Worm (Caenorhabditis elegans) whole organism, L4 larva: ENCODE results near the gene Y49E10.29.
A peak's percentile ranks its signal among the peaks of the same experiment; 100 is the strongest.

Source experiments
- ceh-20 ChIP-seq: fragments of 200-800 bp; sonication (Bioruptor generic); IDR thresholded peaks from 2 replicates; pipeline ENCODE4 v1.3.6; 2022; ENCODE audit warnings: missing genetic modification reagents, missing genetic modification characterization, missing compliant biosample characterization
- daf-19 ChIP-seq: fragments of 200-800 bp; sonication (Bioruptor generic); conservative IDR thresholded peaks from 2 replicates; pipeline ENCODE4 v1.3.6; 2022; ENCODE audit warnings: missing genetic modification characterization, missing compliant biosample characterization
- lsy-2 ChIP-seq, 2 experiments: fragments of 150-350 bp in 1 of 2; sonication (generic microtip) in 1 of 2; optimal IDR thresholded peaks; 2 replicates each; lab custom pipeline; 2014 to 2017; ENCODE audit warnings: missing biosample characterization in 2 of 2, missing genetic modification characterization in 2 of 2
- pqm-1 ChIP-seq: sonication (generic microtip); optimal IDR thresholded peaks from 2 replicates; lab custom pipeline; 2017; ENCODE audit warnings: missing biosample characterization, missing genetic modification characterization

ce11 chrIII:12424066-12424465, 44.9 kb upstream of the Y49E10.29 start:
- TF ChIP-seq lsy-2 (tag; optimal IDR thresholded peaks at IDR 0.05; lab: Kevin White, UChicago), result peak in 1 of 2 experiments; percentile 44
- peak; percentile 70 for TF ChIP-seq pqm-1
- no peak for TF ChIP-seq ceh-20 (GFP tag; lab: Robert Waterston, UW)
- no peak for TF ChIP-seq daf-19 (GFP tag; lab: Robert Waterston, UW)
